Fruit fly (Drosophila melanogaster): ENCODE measurements around the gene RpS17.
A peak's percentile ranks its signal among the peaks of the same experiment; 100 is the strongest.

The RpS17 gene

DNA sequence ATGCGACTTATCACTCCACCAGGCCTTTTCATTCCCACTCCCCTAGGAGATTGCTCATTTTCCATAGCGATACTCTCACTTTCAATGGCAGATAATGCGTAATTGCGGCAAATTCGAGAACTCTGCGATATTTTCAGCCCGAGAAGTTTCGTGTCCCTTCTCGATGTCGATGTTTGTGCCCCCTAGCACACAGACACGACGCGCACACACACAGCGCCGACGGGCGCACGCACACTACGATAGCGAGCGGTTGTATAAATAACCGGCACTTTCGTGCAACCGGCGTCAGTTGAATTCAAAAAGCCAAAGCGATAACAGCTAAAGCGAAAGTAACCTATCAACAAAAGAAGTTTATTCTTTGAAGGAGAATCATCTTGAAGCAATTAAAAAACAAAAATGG, 48.0 kb downstream of the RpS17 start, which contains the start of gene Hsp23 (continued):
- TF ChIP-seq CG11762 (GFP tag; optimal IDR thresholded peaks at IDR 0.05; ENCODE audit: insufficient read depth) (no peak), CG10669 (GFP tag; optimal IDR thresholded peaks at IDR 0.05) (peak; percentile 35), Hr38 (GFP tag; optimal IDR thresholded peaks at IDR 0.05) (no peak), CG31627 (GFP tag; optimal IDR thresholded peaks at IDR 0.05) (no peak), Gug (GFP tag; IDR thresholded peaks at IDR 0.05) (no peak), Hr39 (GFP tag; optimal IDR thresholded peaks at IDR 0.05) (no peak), CG6792 (GFP tag; optimal IDR thresholded peaks at IDR 0.05) (no peak), CG16779 (tag; optimal IDR thresholded peaks at IDR 0.05) (no peak), acj6 (GFP tag; optimal IDR thresholded peaks at IDR 0.05) (no peak), Smox (GFP tag; optimal IDR thresholded peaks at IDR 0.05) (peak; percentile 8), CG15336 (GFP tag; IDR thresholded peaks at IDR 0.05) (peak; percentile 41; the same call in 1 of the 2 replicates), CG6276 (GFP tag; optimal IDR thresholded peaks at IDR 0.05) (peak; percentile 13), ss (GFP tag; optimal IDR thresholded peaks at IDR 0.05) (peak; percentile 64 to 71), vri (GFP tag; optimal IDR thresholded peaks at IDR 0.05) (peak; percentile 57), lz (GFP tag; optimal IDR thresholded peaks at IDR 0.05) (peak; percentile 20), dac (GFP tag; optimal IDR thresholded peaks at IDR 0.05) (no peak), Sox102F (GFP tag; optimal IDR thresholded peaks at IDR 0.05) (peak; percentile 43), dsx (GFP tag; optimal IDR thresholded peaks at IDR 0.05; ENCODE audit: poor library complexity, severe bottlenecking) (peak; percentile 33), Ets21C (GFP tag; optimal IDR thresholded peaks at IDR 0.05) (no peak), CG7368 (GFP tag; optimal IDR thresholded peaks at IDR 0.05) (peak; percentile 18), CG32006 (GFP tag; optimal IDR thresholded peaks at IDR 0.05) (no peak), CG9139 (GFP tag; optimal IDR thresholded peaks at IDR 0.05) (peak; percentile 66), CG10631 (GFP tag; optimal IDR thresholded peaks at IDR 0.05) (no peak)

DNA sequence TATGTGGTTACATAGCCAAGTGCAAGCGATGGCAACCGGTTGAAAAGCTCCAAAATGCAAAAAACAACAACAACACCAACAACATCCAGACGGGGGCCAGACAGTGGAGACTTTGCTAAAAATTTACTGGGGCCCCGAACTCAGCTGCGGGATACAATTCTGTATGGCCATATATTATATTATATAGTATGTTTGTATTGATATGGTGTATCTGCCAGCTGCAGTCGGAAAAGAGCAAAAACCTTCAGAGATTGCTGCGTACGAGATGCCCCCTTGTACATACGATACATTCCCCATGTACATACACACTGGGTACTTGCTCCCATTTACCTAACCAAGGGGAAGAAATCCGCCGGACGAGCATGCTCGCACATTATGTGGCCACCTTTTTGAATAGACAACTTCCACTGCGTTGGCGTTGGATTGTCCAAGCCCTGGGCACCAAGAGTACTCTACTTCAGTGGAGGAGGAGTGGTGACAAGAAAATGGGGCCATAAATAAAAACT, 49.2 kb downstream of the RpS17 start:
- peak; percentile 20 for TF ChIP-seq CG6808 (GFP tag; optimal IDR thresholded peaks at IDR 0.05)
- peak; percentile 49 for TF ChIP-seq Eip78C (GFP tag)
- TF ChIP-seq CG8119 (GFP tag; IDR thresholded peaks at IDR 0.05): no peak
- TF ChIP-seq ss (GFP tag; optimal IDR thresholded peaks at IDR 0.05): peak; percentile 6 to 12
- peak; percentile 7; the same call in 1 of the 2 replicates for TF ChIP-seq CG15336 (GFP tag; IDR thresholded peaks at IDR 0.05)
- peak; percentile 73 for TF ChIP-seq svp (GFP tag)
- TF ChIP-seq lz (GFP tag; optimal IDR thresholded peaks at IDR 0.05): no peak

DNA sequence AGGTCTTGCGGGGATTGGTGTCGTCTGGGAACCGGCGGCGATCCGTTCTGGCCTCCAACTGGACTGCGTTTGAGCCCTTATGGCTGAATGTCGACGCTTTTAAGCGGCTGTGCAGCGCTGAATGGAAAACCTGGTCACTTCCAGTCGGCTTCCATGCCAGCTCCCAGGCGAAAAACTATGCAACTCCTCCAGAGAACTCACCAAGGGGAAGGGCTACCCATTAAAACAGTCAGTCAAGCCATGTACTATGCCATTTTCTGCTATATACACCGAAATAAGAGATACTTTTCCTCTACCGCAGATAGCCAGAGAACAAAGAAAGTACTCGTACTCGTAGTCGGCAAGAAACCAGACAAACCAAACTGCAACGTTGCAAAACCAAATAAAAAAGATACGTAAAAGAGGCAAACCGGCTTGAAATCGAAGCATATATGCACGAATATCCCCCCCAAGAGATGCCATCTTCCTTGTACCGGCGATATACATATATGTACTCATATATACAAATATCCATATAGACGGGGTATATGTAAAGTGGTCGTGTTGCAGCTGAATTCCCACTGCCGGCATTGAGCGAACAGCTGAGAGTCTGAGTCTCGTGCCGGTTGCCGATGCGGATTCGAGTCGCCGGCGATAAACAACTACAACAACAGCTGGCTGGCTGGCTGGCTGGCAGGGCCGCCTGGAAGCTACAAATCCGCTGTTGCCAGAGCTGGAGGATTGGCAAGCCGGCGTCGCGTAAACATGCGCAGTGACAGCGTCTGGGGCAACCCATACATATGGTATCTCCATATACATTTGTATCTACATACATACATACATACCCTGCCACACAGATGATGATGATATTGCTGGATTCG, 49.9 kb downstream of the RpS17 start, which contains the start of gene Hsp67Ba:
TSS of gene Hsp67Ba (minus strand) at position 51 of the 860 bp plus-strand sequence.
- TF ChIP-seq eg (GFP tag; IDR thresholded peaks at IDR 0.05): 0 out of 3 replicates have a peak, but pooled peaks have one; percentile 25
- no peak for TF ChIP-seq CG16779 (tag; optimal IDR thresholded peaks at IDR 0.05)
- no peak for TF ChIP-seq CG7368 (GFP tag; optimal IDR thresholded peaks at IDR 0.05)
- TF ChIP-seq CG6854 (GFP tag; optimal IDR thresholded peaks at IDR 0.05): peak; percentile 21
- peak; percentile 76 for TF ChIP-seq Eip78C (GFP tag)
- TF ChIP-seq svp (GFP tag): peak; percentile 34
- peak; percentile 23 for TF ChIP-seq CG9139 (GFP tag; optimal IDR thresholded peaks at IDR 0.05)
- TF ChIP-seq ss (GFP tag; optimal IDR thresholded peaks at IDR 0.05): peak; percentile 5 to 47
- TF ChIP-seq CG1621 (tag; optimal IDR thresholded peaks at IDR 0.05): no peak
- 0 out of 3 replicates have a peak, but pooled peaks have one; percentile 18 for TF ChIP-seq CG8119 (GFP tag; IDR thresholded peaks at IDR 0.05)
- TF ChIP-seq topi (GFP tag; optimal IDR thresholded peaks at IDR 0.05): no peak
- TF ChIP-seq CG15336 (GFP tag; IDR thresholded peaks at IDR 0.05): 0 out of 2 replicates have a peak, but pooled peaks have one; percentile 7
- peak; percentile 41 for TF ChIP-seq Eip93F (GFP tag; optimal IDR thresholded peaks at IDR 0.05)
- TF ChIP-seq CG6808 (GFP tag; optimal IDR thresholded peaks at IDR 0.05): peak; percentile 51
- TF ChIP-seq Sox14 (GFP tag; optimal IDR thresholded peaks at IDR 0.05): peak; percentile 67
